Fruit fly (Drosophila melanogaster) S2 (cell line): Measurements from ENCODE around the gene CROT.

Experiments used
- CG8478 ChIP-seq: fragments of >200 bp; optimal IDR thresholded peaks from 2 replicates; lab custom pipeline; 2018
- CTCF ChIP-seq, 2 experiments: fragments of >200 bp; optimal IDR thresholded peaks; 2 replicates each; lab custom pipeline; 2018

DNA sequence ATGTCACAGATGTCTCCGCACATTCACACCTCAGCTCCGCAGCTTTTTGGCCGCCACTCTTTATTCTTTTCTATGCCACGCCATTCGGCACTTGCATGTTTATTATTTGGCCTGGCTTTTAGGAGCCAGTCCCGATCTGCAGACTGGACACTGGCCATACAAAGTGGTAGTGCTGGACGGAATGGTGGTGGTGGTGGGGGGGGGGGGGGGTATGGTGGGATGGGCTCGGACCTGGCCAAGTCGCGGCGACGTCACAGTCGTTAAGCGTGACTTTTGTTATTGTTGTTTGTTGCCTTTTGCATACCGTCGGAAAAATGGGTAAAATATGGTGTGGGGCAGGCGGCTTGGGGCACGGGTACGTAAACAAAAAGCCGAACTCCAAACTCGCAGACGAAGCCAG lies 21.5 kb downstream of the CROT start:
- no peak for TF ChIP-seq CTCF (optimal IDR thresholded peaks at IDR 0.05; lab: Kevin White, UChicago)
- TF ChIP-seq CG8478 (lab: Kevin White, UChicago) = no peak
